Worm (Caenorhabditis elegans) whole organism, midembryonic: ENCODE measurements around the gene F56A8.9.

Source experiments
- T22C8.4 ChIP-seq: fragments of 200-800 bp; sonication (Bioruptor generic); IDR thresholded peaks from 2 replicates; pipeline ENCODE4 v1.3.6; 2022; ENCODE audit warnings: missing genetic modification characterization, missing compliant biosample characterization
- cog-1 ChIP-seq: sonication (generic microtip); optimal IDR thresholded peaks from 2 replicates; lab custom pipeline; 2016; ENCODE audit warnings: missing genetic modification characterization, missing compliant biosample characterization
- flt-1 ChIP-seq: fragments of 200-800 bp; sonication (Bioruptor generic); IDR thresholded peaks from 2 replicates; pipeline ENCODE4 v1.3.6; 2022; ENCODE audit warnings: missing genetic modification characterization, missing compliant biosample characterization
- klf-2 ChIP-seq: fragments of 200-800 bp; sonication (Bioruptor generic); conservative IDR thresholded peaks from 2 replicates; pipeline ENCODE4 v1.3.6; 2022; ENCODE audit warnings: missing genetic modification reagents, missing genetic modification characterization, missing compliant biosample characterization
- med-1 ChIP-seq: sonication (generic microtip); optimal IDR thresholded peaks from 2 replicates; lab custom pipeline; 2017; ENCODE audit warnings: missing genetic modification characterization, mild to moderate bottlenecking, missing compliant biosample characterization, antibody characterized with exemption, missing genetic modification reagents; ENCODE audit not compliant: insufficient read depth
- ref-1 ChIP-seq: fragments of 200-800 bp; sonication (Bioruptor generic); conservative IDR thresholded peaks from 2 replicates; pipeline ENCODE4 v1.3.6; 2022; ENCODE audit warnings: missing genetic modification reagents, missing genetic modification characterization, missing compliant biosample characterization
- tab-1 ChIP-seq: fragments of 200-800 bp; sonication (Bioruptor generic); IDR thresholded peaks from 2 replicates; pipeline ENCODE4 v1.3.6; 2022; ENCODE audit warnings: missing genetic modification characterization, missing compliant biosample characterization
- ztf-23 ChIP-seq: fragments of 200-800 bp; sonication (Bioruptor generic); IDR thresholded peaks from 2 replicates; pipeline ENCODE4 v1.3.6; 2022; ENCODE audit warnings: missing genetic modification reagents, missing genetic modification characterization, missing compliant biosample characterization
- ztf-29 ChIP-seq: fragments of 200-800 bp; sonication (Bioruptor generic); IDR thresholded peaks from 2 replicates; pipeline ENCODE4 v1.3.6; 2022; ENCODE audit warnings: missing genetic modification reagents, missing genetic modification characterization, missing compliant biosample characterization

F56A8.9 gene

ce11 chrIII:13270896-13271295, 16.4 kb downstream of the F56A8.9 start:
- no peak for TF ChIP-seq T22C8.4 (GFP tag; lab: Robert Waterston, UW)
- TF ChIP-seq tab-1 (GFP tag; lab: Robert Waterston, UW): no peak
- TF ChIP-seq ztf-29 (GFP tag; lab: Robert Waterston, UW): no peak
- TF ChIP-seq flt-1: no peak
- no peak for TF ChIP-seq med-1
- TF ChIP-seq ref-1 (GFP tag; lab: Robert Waterston, UW): no peak
- no peak for TF ChIP-seq klf-2 (GFP tag; lab: Robert Waterston, UW)
- TF ChIP-seq ztf-23 (GFP tag; lab: Robert Waterston, UW): no peak
- no peak for TF ChIP-seq cog-1 (tag; lab: Kevin White, UChicago)

- TF ChIP-seq T22C8.4 (GFP tag; lab: Robert Waterston, UW): no peak
- TF ChIP-seq klf-2 (GFP tag; lab: Robert Waterston, UW): no peak
- TF ChIP-seq med-1: no peak
- TF ChIP-seq tab-1 (GFP tag; lab: Robert Waterston, UW): no peak
- no peak for TF ChIP-seq ztf-23 (GFP tag; lab: Robert Waterston, UW)
- TF ChIP-seq ztf-29 (GFP tag; lab: Robert Waterston, UW): no peak
- no peak for TF ChIP-seq ref-1 (GFP tag; lab: Robert Waterston, UW)
- TF ChIP-seq cog-1 (tag; lab: Kevin White, UChicago): no peak
- no peak for TF ChIP-seq flt-1
These were observed 17.8 kb downstream of the F56A8.9 start for ce11 chrIII:13272227-13272626.

DNA sequence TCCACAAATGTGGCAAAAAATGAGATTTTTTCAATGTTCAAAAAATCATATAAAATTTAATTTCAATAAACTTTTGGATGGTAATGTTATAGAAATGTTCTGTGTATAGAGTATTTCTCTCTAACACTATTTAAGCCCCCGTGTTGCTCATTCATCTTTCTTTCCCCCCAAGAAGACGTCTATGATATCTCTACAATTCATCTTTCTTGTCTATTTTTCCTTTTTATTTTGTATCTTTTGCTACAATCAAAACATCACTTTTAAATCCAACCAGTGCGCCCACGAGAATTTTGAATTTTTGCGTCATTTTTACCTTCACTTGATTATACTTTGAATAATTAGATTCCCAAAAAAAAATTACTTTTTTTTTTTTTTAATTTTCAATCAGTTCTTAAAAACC, 18.3 kb downstream of the F56A8.9 start:
- TF ChIP-seq ztf-29 (GFP tag; lab: Robert Waterston, UW): no peak
- no peak for TF ChIP-seq tab-1 (GFP tag; lab: Robert Waterston, UW)
- TF ChIP-seq klf-2 (GFP tag; lab: Robert Waterston, UW): no peak
- no peak for TF ChIP-seq ztf-23 (GFP tag; lab: Robert Waterston, UW)
- TF ChIP-seq med-1: no peak
- TF ChIP-seq flt-1: no peak
- no peak for TF ChIP-seq cog-1 (tag; lab: Kevin White, UChicago)
- TF ChIP-seq ref-1 (GFP tag; lab: Robert Waterston, UW): no peak
- no peak for TF ChIP-seq T22C8.4 (GFP tag; lab: Robert Waterston, UW)

DNA sequence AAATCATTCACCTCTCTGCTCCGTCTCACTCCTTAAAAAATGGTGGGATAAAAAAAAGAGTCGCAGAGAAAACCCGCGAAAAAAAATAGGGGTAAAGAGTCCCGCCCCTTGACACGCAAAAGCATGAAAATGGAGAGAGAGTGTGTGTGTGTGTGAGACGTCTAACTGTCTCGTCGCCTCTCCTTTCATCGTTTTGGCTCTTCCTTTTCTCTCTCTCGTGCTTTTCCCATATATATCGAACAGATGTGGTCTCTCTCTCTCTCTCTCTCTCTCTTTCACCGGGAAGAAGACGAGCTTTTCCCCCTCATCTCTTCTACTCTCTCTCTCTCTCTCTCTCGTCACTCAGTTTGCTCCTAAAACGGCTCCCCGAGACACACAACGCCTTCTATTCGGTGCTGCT, 21.3 kb downstream of the F56A8.9 start:
- TF ChIP-seq tab-1 (GFP tag; lab: Robert Waterston, UW) (no peak), med-1 (no peak), cog-1 (tag; lab: Kevin White, UChicago) (no peak), flt-1 (no peak), ref-1 (GFP tag; lab: Robert Waterston, UW) (no peak), T22C8.4 (GFP tag; lab: Robert Waterston, UW) (no peak), ztf-23 (GFP tag; lab: Robert Waterston, UW) (no peak; the same call in 1 of the 2 replicates)

DNA sequence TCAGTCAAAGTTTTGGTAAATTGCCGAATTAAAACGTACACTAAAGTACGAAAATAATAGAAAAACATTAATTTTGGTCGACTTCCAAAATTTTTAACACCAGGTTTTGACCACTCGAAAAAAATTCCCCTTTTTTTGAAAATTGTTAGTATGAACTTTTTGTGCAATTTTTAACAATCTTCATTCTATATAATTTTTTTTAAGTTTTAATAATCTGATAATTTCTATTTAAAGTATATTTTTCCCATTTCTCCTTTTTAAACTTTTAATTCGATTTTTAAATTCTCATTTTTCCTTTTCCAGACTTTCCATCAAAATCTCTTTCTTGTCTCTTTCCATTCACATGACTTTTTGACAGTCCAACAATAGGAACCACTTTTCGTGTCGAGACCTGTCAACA, 22.5 kb downstream of the F56A8.9 start, which contains the start of gene unc-64:
Gene unc-64 (plus strand): TSS at position 301 of the 400 bp plus-strand sequence.
- no peak for TF ChIP-seq ztf-29 (GFP tag; lab: Robert Waterston, UW)
- TF ChIP-seq med-1: no peak
- TF ChIP-seq cog-1 (tag; lab: Kevin White, UChicago): no peak
- no peak for TF ChIP-seq flt-1
- no peak for TF ChIP-seq tab-1 (GFP tag; lab: Robert Waterston, UW)
- no peak for TF ChIP-seq T22C8.4 (GFP tag; lab: Robert Waterston, UW)
- TF ChIP-seq ztf-23 (GFP tag; lab: Robert Waterston, UW): no peak
- no peak for TF ChIP-seq klf-2 (GFP tag; lab: Robert Waterston, UW)
- no peak for TF ChIP-seq ref-1 (GFP tag; lab: Robert Waterston, UW)

- TF ChIP-seq klf-2 (GFP tag; lab: Robert Waterston, UW) (0 out of 2 replicates have a peak, but pooled peaks have one; percentile 18), T22C8.4 (GFP tag; lab: Robert Waterston, UW) (no peak)
These were observed 23.5 kb downstream of the F56A8.9 start for ce11 chrIII:13277881-13278500.

ce11 chrIII:13285421-13285820, 30.9 kb downstream of the F56A8.9 start, which contains the start of gene F56A8.8:
F56A8.8 (plus strand) TSS chrIII:13285721.
- TF ChIP-seq ztf-23 (GFP tag; lab: Robert Waterston, UW) (no peak), T22C8.4 (GFP tag; lab: Robert Waterston, UW) (no peak), ztf-29 (GFP tag; lab: Robert Waterston, UW) (no peak), ref-1 (GFP tag; lab: Robert Waterston, UW) (no peak), cog-1 (tag; lab: Kevin White, UChicago) (no peak), med-1 (no peak), flt-1 (no peak), tab-1 (GFP tag; lab: Robert Waterston, UW) (no peak), klf-2 (GFP tag; lab: Robert Waterston, UW) (no peak)

DNA sequence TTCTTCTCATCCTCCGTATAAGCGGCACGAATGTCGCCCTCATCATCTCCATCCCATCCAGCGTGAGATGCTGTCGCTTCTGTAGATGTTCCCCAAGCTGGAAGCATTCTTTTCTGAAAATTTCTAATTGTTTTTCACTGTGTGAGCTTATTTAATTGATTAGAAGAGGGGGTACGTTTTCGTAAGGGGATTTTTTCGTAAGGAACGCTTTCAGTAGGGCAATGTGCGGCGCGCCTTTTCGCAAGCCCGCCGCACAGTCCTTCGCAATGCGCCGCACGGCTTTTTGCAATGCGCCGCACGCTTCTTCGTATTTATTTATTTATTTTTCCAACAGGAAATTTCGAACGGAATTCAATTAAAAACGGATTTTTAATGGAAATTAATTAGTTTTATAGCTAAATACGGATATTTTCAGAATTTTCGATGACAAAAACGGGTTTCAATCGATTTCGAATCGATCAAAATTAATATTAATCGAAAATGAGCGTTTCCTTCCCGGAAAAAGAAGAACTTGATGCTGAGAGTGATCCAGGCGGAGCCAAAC, 38.6 kb downstream of the F56A8.9 start, which contains the start of gene set-25:
Gene set-25 (minus strand): TSS at position 120 of the 544 bp plus-strand sequence.
- TF ChIP-seq klf-2 (GFP tag; lab: Robert Waterston, UW): peak; percentile 77
- TF ChIP-seq flt-1: peak; percentile 67
- peak; percentile 86 for TF ChIP-seq ztf-23 (GFP tag; lab: Robert Waterston, UW)
- TF ChIP-seq tab-1 (GFP tag; lab: Robert Waterston, UW): peak; percentile 34; the same call in 1 of the 2 replicates
- TF ChIP-seq med-1: peak; percentile 48

DNA sequence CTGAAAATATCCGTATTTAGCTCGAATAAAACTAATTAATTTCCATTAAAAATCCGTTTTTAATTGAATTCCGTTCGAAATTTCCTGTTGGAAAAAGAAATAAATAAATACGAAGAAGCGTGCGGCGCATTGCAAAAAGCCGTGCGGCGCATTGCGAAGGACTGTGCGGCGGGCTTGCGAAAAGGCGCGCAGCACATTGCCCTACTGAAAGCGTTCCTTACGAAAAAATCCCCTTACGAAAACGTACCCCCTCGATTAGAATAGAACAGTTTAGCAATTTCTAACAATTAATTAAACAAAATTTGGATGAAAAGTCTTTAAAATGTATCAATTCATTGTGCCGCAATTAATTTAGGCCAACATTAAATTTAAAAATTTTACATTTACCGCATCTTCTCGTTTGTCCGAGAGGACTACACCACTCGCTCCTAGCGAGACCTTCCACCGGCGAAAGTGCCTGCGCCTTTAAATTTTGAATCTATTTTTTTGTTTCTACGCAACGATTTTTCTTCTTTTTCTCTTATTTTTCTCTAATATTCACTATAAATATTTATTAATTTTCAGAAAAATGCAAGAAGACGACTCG, 41.9 kb downstream of the F56A8.9 start, which contains the start of gene npp-18:
Gene npp-18 (plus strand): TSS at position 565 of the 586 bp plus-strand sequence.
- peak; percentile 87 for TF ChIP-seq tab-1 (GFP tag; lab: Robert Waterston, UW)
- TF ChIP-seq klf-2 (GFP tag; lab: Robert Waterston, UW): peak; percentile 84
- TF ChIP-seq flt-1: peak; percentile 91
- TF ChIP-seq T22C8.4 (GFP tag; lab: Robert Waterston, UW): peak; percentile 74
- TF ChIP-seq ztf-23 (GFP tag; lab: Robert Waterston, UW): peak; percentile 93
- TF ChIP-seq ref-1 (GFP tag; lab: Robert Waterston, UW): peak; percentile 64
- peak; percentile 88 for TF ChIP-seq ztf-29 (GFP tag; lab: Robert Waterston, UW)
